Worm (Caenorhabditis elegans): ENCODE data around the gene fbxa-113.

Gene fbxa-113

DNA sequence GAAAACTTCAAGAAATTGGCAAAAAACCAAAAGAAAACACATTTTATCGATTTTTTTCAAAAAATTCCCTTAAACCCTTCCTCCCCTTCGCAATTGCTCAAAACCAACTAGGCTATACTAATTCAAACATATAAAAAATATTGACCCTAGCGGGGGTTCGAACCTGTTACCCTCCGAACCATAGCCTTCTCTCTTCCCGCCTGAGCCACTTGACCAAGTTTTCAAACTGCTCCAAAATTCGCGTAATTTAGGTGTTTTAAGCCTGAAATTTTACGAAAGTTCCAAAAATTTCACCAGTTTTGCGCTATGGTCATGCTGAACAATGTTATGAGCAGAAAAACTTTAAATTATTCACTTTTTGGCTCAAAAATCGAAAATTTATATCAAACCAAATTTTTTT, 31.3 kb downstream of the fbxa-113 start:
- no peak for TF ChIP-seq ceh-31 (tag; optimal IDR thresholded peaks at IDR 0.05)
- no peak for TF ChIP-seq ceh-6 (GFP tag; optimal IDR thresholded peaks at IDR 0.05)
- no peak for TF ChIP-seq ceh-2 (tag; optimal IDR thresholded peaks at IDR 0.05)
- TF ChIP-seq ref-2 (tag; optimal IDR thresholded peaks at IDR 0.05) = no peak
- TF ChIP-seq ceh-14 (tag; optimal IDR thresholded peaks at IDR 0.05) = no peak
- TF ChIP-seq ceh-48 (tag; optimal IDR thresholded peaks at IDR 0.05) = no peak
- no peak for TF ChIP-seq tbx-7 (tag; optimal IDR thresholded peaks at IDR 0.05)

ce11 chrV:20235231-20235630, 32.0 kb downstream of the fbxa-113 start:
- TF ChIP-seq pqm-1 (tag; optimal IDR thresholded peaks at IDR 0.05) = no peak
- no peak for TF ChIP-seq F13H6.1 (tag; optimal IDR thresholded peaks at IDR 0.05)
- no peak for TF ChIP-seq sdc-2 (tag; optimal IDR thresholded peaks at IDR 0.05)
- TF ChIP-seq pat-9 (tag; optimal IDR thresholded peaks at IDR 0.05) = no peak
- no peak for TF ChIP-seq pag-3 (tag; optimal IDR thresholded peaks at IDR 0.05; ENCODE audit: borderline replicate concordance)
- no peak for TF ChIP-seq elt-4 (tag; optimal IDR thresholded peaks at IDR 0.05)
- no peak for TF ChIP-seq lim-6 (tag; optimal IDR thresholded peaks at IDR 0.05)

ce11 chrV:20237429-20237828, 34.2 kb downstream of the fbxa-113 start, which contains the start of gene sld-5:
sld-5 (minus strand) TSS chrV:20237745.
- TF ChIP-seq gmeb-2 (tag; optimal IDR thresholded peaks at IDR 0.05) = no peak
- no peak for TF ChIP-seq Y22D7AL.16 (tag; optimal IDR thresholded peaks at IDR 0.05)
- no peak for TF ChIP-seq ceh-22 (tag; optimal IDR thresholded peaks at IDR 0.05)
- no peak for TF ChIP-seq ceh-9 (tag; optimal IDR thresholded peaks at IDR 0.05)
- no peak for TF ChIP-seq pha-2 (tag; optimal IDR thresholded peaks at IDR 0.05)
- TF ChIP-seq pag-3 (tag; optimal IDR thresholded peaks at IDR 0.05; ENCODE audit: borderline replicate concordance) = no peak
- no peak for TF ChIP-seq pha-4 (tag; optimal IDR thresholded peaks at IDR 0.05)
- TF ChIP-seq unc-3 (GFP tag; conservative IDR thresholded peaks at IDR 0.05) = no peak
- TF ChIP-seq unc-3 (tag; optimal IDR thresholded peaks at IDR 0.05) = no peak
- TF ChIP-seq dve-1 (tag; optimal IDR thresholded peaks at IDR 0.05) = no peak
- no peak for TF ChIP-seq K02D7.2 (tag; optimal IDR thresholded peaks at IDR 0.05)
- no peak for TF ChIP-seq tbx-2 (tag; optimal IDR thresholded peaks at IDR 0.05)
- TF ChIP-seq C38D4.7 (GFP tag; optimal IDR thresholded peaks at IDR 0.05) = no peak
- no peak for TF ChIP-seq sox-4 (tag; optimal IDR thresholded peaks at IDR 0.05)
- TF ChIP-seq fkh-10 (GFP tag; optimal IDR thresholded peaks at IDR 0.05) = no peak
- TF ChIP-seq unc-42 (tag; optimal IDR thresholded peaks at IDR 0.05) = no peak
- no peak for TF ChIP-seq zip-5 (tag; optimal IDR thresholded peaks at IDR 0.05)
- no peak for TF ChIP-seq ama-1 (optimal IDR thresholded peaks at IDR 0.05)
- TF ChIP-seq pros-1 (tag; optimal IDR thresholded peaks at IDR 0.05) = no peak
- TF ChIP-seq ceh-6 (GFP tag; optimal IDR thresholded peaks at IDR 0.05) = no peak
- no peak for TF ChIP-seq ceh-31 (tag; optimal IDR thresholded peaks at IDR 0.05)

- no peak for TF ChIP-seq fax-1 (tag; optimal IDR thresholded peaks at IDR 0.05)
- peak; percentile 12 for TF ChIP-seq syd-9 (tag; optimal IDR thresholded peaks at IDR 0.05)
- peak; percentile 11 for TF ChIP-seq T23F11.4 (GFP tag; optimal IDR thresholded peaks at IDR 0.05)
- peak; percentile 42 for TF ChIP-seq pag-3 (tag; optimal IDR thresholded peaks at IDR 0.05; ENCODE audit: borderline replicate concordance)
- TF ChIP-seq ceh-31 (tag; optimal IDR thresholded peaks at IDR 0.05) = peak; percentile 5
Measured at ce11 chrV:20241243-20241862, 38.2 kb downstream of the fbxa-113 start.

DNA sequence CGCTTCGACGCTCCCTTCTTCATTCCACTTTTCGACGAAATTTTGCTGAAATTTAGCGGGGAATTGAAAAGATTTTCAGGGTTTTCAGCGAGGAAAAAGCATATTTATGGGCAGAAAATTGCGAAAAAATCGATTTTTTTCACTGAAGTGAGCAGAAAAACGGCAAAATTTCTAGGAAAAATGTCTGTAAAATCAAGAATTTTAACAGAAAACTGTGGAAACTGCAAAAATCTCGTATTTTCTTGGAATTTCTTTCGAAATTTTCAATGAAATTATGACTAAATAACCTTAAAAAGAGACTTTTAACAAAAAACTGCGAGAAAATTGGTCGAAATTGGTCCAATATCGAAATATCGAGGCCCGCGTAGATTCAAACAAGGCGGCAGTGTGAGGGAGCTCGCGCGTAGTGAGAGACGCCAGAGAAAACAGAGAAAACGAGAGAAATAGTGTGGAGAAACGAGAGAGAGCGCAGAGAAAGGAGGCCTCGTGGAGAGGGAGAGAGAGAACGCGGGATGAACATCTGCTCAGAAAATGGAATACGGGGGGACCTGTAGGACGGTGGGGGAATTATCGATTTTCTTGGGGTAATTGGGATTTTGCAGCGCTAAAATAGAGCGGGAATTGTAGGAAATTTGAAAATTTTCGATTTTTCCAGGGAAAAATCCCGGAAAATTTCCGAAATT, 46.4 kb downstream of the fbxa-113 start, which contains the start of gene swsn-1:
Gene swsn-1 (minus strand): TSS at position 51 of the 683 bp plus-strand sequence.
- TF ChIP-seq ceh-18 (tag; optimal IDR thresholded peaks at IDR 0.05) (no peak), ceh-34 (tag; optimal IDR thresholded peaks at IDR 0.05) (peak; percentile 41), dmd-4 (tag; optimal IDR thresholded peaks at IDR 0.05; ENCODE audit: borderline replicate concordance) (no peak), sdc-2 (tag; optimal IDR thresholded peaks at IDR 0.05) (peak; percentile 13), ceh-31 (tag; optimal IDR thresholded peaks at IDR 0.05) (peak; percentile 78), tbx-2 (tag; optimal IDR thresholded peaks at IDR 0.05) (peak; percentile 43), ceh-48 (tag; optimal IDR thresholded peaks at IDR 0.05) (peak; percentile 59), tbx-7 (tag; optimal IDR thresholded peaks at IDR 0.05) (no peak), hlh-30 (tag; optimal IDR thresholded peaks at IDR 0.05; ENCODE audit: insufficient read depth) (peak; percentile 72), nhr-232 (tag; optimal IDR thresholded peaks at IDR 0.05) (no peak), unc-42 (tag; optimal IDR thresholded peaks at IDR 0.05) (peak; percentile 33), nfya-1 (tag; optimal IDR thresholded peaks at IDR 0.05) (peak; percentile 34), ceh-14 (tag; optimal IDR thresholded peaks at IDR 0.05) (peak; percentile 19), ets-4 (tag; optimal IDR thresholded peaks at IDR 0.05) (peak; percentile 13), lim-6 (tag; optimal IDR thresholded peaks at IDR 0.05) (no peak), unc-3 (GFP tag; conservative IDR thresholded peaks at IDR 0.05) (no peak), unc-3 (tag; optimal IDR thresholded peaks at IDR 0.05) (no peak), fax-1 (tag; optimal IDR thresholded peaks at IDR 0.05) (no peak), hlh-8 (tag; optimal IDR thresholded peaks at IDR 0.05) (peak; percentile 24), syd-9 (tag; optimal IDR thresholded peaks at IDR 0.05) (no peak)
